In genomic region chrV:10420843-10421242, ce11 we compare ENCODE assay signal across 2 worm cellular contexts.
TF ChIP-seq lines count a peak whose summit lies in the region.

No protein-coding gene starts in this region.

TF ChIP-seq in whole organism, L4 larva, 104 proteins besides CTCF, POLR2A, EP300 and RAD21:
- TF ChIP-seq set-16 (GFP tag; IDR thresholded peaks at IDR 0.05; lab: Robert Waterston, UW) (peak; percentile 96), madf-5 (GFP tag; IDR thresholded peaks at IDR 0.05; lab: Robert Waterston, UW) (peak in 1 of 2 experiments; percentile 59; a peak in 1 of 4 replicates)

TF ChIP-seq in whole organism, young adult, 124 proteins besides CTCF, POLR2A, EP300 and RAD21:
- TF ChIP-seq egrh-3 (GFP tag; IDR thresholded peaks at IDR 0.05; lab: Robert Waterston, UW), result peak; percentile 94; the same call in 1 of the 2 replicates
